Fruit fly (Drosophila melanogaster) Kc167 (cell line): ENCODE results near the gene polo.

Experiments used
- Myc ChIP-seq: fragments of >200 bp; optimal IDR thresholded peaks from 2 replicates; lab custom pipeline; 2017; ENCODE audit warnings: missing external identifiers
- h ChIP-seq: fragments of >200 bp; optimal IDR thresholded peaks from 3 replicates; lab custom pipeline; 2018; ENCODE audit warnings: missing external identifiers
- psq ChIP-seq: fragments of >200 bp; optimal IDR thresholded peaks from 2 replicates; lab custom pipeline; 2017; ENCODE audit warnings: missing external identifiers
- ttk ChIP-seq: sonication (Bioruptor generic); optimal IDR thresholded peaks from 2 replicates; lab custom pipeline; 2017; ENCODE audit warnings: missing external identifiers

DNA sequence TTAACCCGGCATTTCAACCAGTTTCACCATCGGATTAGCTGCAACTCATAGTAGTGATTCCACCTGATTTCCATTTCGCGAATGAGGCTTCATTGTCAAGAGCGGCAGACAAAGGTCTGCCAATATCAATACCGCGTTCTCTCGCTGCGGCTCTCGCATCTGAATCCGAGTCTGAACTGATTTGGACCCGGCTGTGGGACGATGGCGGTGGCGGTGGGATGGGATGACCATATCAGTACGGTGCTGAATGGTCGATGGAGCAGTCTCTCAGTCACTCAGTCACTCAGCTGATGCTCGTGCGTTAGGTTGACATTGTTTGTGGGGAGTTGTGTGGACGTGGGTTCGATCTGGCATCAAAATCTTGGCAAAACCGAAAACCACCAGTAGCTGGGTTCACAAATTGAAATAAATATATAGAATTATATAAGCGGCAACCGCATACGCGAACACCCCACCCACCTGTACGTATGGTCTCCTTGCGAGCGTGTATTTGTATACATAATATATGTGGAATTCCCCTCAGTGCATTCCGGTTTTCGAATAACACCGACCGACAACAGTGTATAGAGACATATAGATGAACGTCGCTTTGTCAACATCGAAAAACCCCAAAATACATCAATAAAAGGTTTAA is 7.6 kb downstream of the polo start, which contains the start of gene Spn77Ba:
- no peak for TF ChIP-seq Myc (lab: Kevin White, UChicago)
- TF ChIP-seq psq (lab: Kevin White, UChicago), result no peak
- no peak for TF ChIP-seq ttk (lab: Kevin White, UChicago)
- no peak for TF ChIP-seq h (lab: Kevin White, UChicago)
